Worm (Caenorhabditis elegans) whole organism, L4/young adult: ENCODE results near the gene rpb-9.

Experiments
- dao-5 ChIP-seq: sonication (generic microtip); optimal IDR thresholded peaks from 2 replicates; lab custom pipeline; 2016; ENCODE audit warnings: missing genotype, missing genetic modification characterization, moderate library complexity, missing compliant biosample characterization
- him-1 ChIP-seq: sonication (generic microtip); optimal IDR thresholded peaks from 2 replicates; lab custom pipeline; 2016; ENCODE audit warnings: missing genotype, missing genetic modification reagents, missing genetic modification characterization, missing compliant biosample characterization

DNA sequence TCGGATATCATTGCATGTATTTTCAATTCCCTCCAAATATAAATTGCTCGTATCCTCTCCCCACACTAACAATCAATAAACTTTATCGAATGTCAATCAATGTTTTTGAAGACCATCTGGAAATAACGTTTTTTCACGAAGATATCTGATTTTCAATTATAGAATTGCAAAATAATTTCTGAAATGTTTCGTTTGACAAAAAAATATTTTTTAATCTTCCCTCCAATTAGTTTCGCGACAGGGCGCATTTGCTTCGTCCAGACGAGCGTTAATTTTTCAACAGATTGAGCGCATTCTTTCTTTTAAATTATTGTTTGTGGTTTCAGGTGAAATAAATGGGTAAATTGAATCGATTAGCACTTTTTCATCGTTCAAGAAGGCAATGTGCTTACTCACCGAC is 19.0 kb upstream of the rpb-9 start, which contains the start of gene vars-1:
- no peak for TF ChIP-seq him-1 (tag; lab: Kevin White, UChicago)
- TF ChIP-seq dao-5 (tag; lab: Kevin White, UChicago) = no peak
